Worm (Caenorhabditis elegans) whole organism, young adult: ENCODE measurements around the gene cku-70.

ENCODE experiments used
- B0019.2 ChIP-seq: fragments of 200-800 bp; sonication (Bioruptor generic); conservative IDR thresholded peaks from 2 replicates; pipeline ENCODE4 v1.3.6; 2022; ENCODE audit warnings: missing genetic modification reagents, missing genetic modification characterization, missing compliant biosample characterization
- ztf-28 ChIP-seq: fragments of 200-800 bp; sonication (Bioruptor generic); IDR thresholded peaks from 2 replicates; pipeline ENCODE4 v1.3.6; 2022; ENCODE audit warnings: missing genetic modification reagents, missing genetic modification characterization, missing compliant biosample characterization

ce11 chrIII:11193251-11193650 is 38.6 kb downstream of the cku-70 start:
- no peak for TF ChIP-seq B0019.2
- no peak for TF ChIP-seq ztf-28 (GFP tag; lab: Robert Waterston, UW)
